Worm (Caenorhabditis elegans): ENCODE data around the gene sri-26.

ce11 chrV:15186259-15186927, 28.9 kb upstream of the sri-26 start, which contains the start of gene Y75B12B.3:
- TF ChIP-seq nhr-237 (tag; optimal IDR thresholded peaks at IDR 0.05) (no peak), lsy-2 (tag; optimal IDR thresholded peaks at IDR 0.05) (peak in 1 of 2 experiments; percentile 29), nhr-6 (tag; optimal IDR thresholded peaks at IDR 0.05) (no peak), blmp-1 (tag; optimal IDR thresholded peaks at IDR 0.05; ENCODE audit: insufficient read depth) (no peak), egl-27 (tag; optimal IDR thresholded peaks at IDR 0.05) (no peak), nhr-77 (tag; optimal IDR thresholded peaks at IDR 0.05) (no peak), ama-1 (optimal IDR thresholded peaks at IDR 0.05) (peak; percentile 75), ceh-16 (tag; optimal IDR thresholded peaks at IDR 0.05) (no peak), elt-1 (tag; optimal IDR thresholded peaks at IDR 0.05) (no peak), elt-3 (tag; optimal IDR thresholded peaks at IDR 0.05) (no peak), ztf-4 (tag; optimal IDR thresholded peaks at IDR 0.05) (no peak), R02D3.7 (tag; optimal IDR thresholded peaks at IDR 0.05) (no peak), nhr-10 (tag; optimal IDR thresholded peaks at IDR 0.05) (no peak)
